Worm (Caenorhabditis elegans): ENCODE data around the gene rabx-5.

rabx-5 gene

DNA sequence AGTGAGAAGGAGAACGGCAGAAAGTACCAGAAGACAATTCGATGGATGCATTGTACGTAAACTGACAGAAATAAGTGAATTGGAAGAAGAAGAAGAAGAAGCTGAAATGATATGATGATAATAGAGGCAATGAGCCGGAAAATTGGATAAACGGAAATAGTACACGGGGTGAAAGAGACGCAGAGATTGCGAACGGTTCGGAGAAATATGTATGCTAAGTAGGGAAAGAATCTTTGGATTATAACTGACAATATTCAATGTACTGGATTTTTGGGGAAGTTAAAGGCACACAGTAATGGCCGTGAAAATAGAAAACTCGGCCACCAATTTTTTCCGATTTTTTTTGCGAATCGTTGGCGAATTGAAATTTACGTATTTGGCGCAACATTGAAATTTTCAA lies 29.8 kb upstream of the rabx-5 start, which contains the start of gene Y45F3A.4:
Gene Y45F3A.4, minus strand, starts transcription at position 101 of the 400 bp plus-strand sequence.
- no peak for TF ChIP-seq egl-13 (tag; optimal IDR thresholded peaks at IDR 0.05)
- no peak for TF ChIP-seq efl-1 (optimal IDR thresholded peaks at IDR 0.05)
- peak in 1 of 2 experiments; percentile 52 for TF ChIP-seq efl-1 (GFP tag; optimal IDR thresholded peaks at IDR 0.05 in 1 of 2)

DNA sequence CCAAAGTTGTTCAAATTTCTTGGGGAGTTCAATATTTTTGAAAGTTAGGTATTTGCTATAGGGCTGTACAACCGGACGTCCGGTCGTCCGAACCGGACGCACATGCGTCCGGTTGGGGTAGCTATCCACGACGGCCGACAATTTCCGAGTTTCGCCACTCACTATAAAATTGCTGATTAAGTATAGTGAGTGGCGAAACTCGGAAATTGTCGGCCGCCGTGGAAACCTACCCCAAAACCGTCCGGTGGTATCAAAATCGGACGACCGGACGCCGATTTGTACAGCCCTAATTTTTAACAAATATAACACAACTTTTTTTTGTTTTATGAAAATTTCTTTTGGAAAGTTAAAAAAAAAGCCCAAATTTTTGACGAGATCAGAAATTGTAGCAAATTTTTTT lies 28.8 kb upstream of the rabx-5 start:
- peak; percentile 4 for TF ChIP-seq snpc-4 (tag; optimal IDR thresholded peaks at IDR 0.05)

DNA sequence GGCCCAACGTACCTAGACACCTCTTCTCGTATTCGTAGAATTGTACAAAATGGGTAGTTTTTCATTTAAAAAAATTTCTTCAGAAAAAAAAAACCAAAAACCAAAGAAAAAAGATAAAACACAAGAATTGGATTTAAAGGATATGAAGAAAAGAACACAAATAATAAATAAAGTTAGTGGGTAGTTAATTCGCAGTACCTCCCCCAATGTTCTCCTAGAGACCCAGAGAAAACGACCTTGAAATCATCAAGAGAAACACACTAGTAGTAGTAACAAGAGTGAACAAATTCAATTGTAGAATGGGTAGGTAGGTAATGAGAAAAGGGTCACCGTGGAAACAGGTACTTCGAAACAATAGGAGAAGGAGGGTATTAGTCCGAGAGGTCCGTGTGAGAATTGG lies 27.4 kb upstream of the rabx-5 start:
- TF ChIP-seq lin-14 (GFP tag; optimal IDR thresholded peaks at IDR 0.05) (peak; percentile 76), unc-98 (GFP tag; IDR thresholded peaks at IDR 0.05) (no peak), snu-23 (GFP tag; optimal IDR thresholded peaks at IDR 0.05) (peak; percentile 41), blmp-1 (tag; optimal IDR thresholded peaks at IDR 0.05) (peak; percentile 10), nhr-85 (tag) (peak; percentile 65), mep-1 (tag; optimal IDR thresholded peaks at IDR 0.05) (peak; percentile 56), nhr-84 (tag; optimal IDR thresholded peaks at IDR 0.05) (no peak), nhr-20 (tag; optimal IDR thresholded peaks at IDR 0.05) (peak; percentile 26), swsn-7 (tag; optimal IDR thresholded peaks at IDR 0.05) (no peak), fkh-4 (tag; optimal IDR thresholded peaks at IDR 0.05; ENCODE audit: borderline replicate concordance) (no peak)

DNA sequence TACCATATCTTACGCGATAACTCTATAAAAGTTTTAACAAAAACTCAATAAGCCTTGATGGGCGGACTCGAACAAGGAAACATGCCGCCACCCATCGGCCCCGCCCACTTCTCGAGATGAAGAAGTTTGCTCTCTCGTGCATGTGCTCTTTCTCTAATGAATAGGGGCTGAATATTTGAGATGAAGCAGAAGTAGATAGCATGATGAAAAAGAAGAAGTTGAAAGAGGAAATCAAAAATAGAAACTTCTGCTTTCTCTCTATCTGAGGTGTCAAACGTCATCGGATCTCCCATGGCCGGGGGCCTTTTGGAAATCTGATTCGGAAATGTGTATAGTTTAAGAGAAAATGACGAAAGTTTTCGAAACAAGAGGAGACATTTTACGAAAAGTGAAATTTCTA lies 26.3 kb upstream of the rabx-5 start:
- TF ChIP-seq nhr-71 (tag; optimal IDR thresholded peaks at IDR 0.05) (peak; percentile 22), nhr-11 (tag; optimal IDR thresholded peaks at IDR 0.05) (no peak), fkh-8 (tag; optimal IDR thresholded peaks at IDR 0.05) (peak; percentile 9), nhr-12 (tag; optimal IDR thresholded peaks at IDR 0.05) (no peak), nhr-47 (tag; optimal IDR thresholded peaks at IDR 0.05) (no peak), lin-14 (GFP tag; optimal IDR thresholded peaks at IDR 0.05) (peak; percentile 57), mdl-1 (tag; optimal IDR thresholded peaks at IDR 0.05) (no peak), unc-98 (GFP tag; IDR thresholded peaks at IDR 0.05) (no peak), nhr-90 (tag; optimal IDR thresholded peaks at IDR 0.05; ENCODE audit: poor library complexity) (no peak), egl-13 (tag; optimal IDR thresholded peaks at IDR 0.05) (peak; percentile 76), efl-1 (optimal IDR thresholded peaks at IDR 0.05) (no peak), efl-1 (GFP tag; optimal IDR thresholded peaks at IDR 0.05 in 1 of 2) (no peak), C16A3.4 (tag; optimal IDR thresholded peaks at IDR 0.05) (no peak), Y116A8C.19 (tag; optimal IDR thresholded peaks at IDR 0.05; ENCODE audit: borderline replicate concordance) (no peak), pqm-1 (tag; optimal IDR thresholded peaks at IDR 0.05) (no peak), grh-1 (GFP tag; IDR thresholded peaks at IDR 0.05) (no peak), unc-86 (tag; optimal IDR thresholded peaks at IDR 0.05) (peak; percentile 41)

DNA sequence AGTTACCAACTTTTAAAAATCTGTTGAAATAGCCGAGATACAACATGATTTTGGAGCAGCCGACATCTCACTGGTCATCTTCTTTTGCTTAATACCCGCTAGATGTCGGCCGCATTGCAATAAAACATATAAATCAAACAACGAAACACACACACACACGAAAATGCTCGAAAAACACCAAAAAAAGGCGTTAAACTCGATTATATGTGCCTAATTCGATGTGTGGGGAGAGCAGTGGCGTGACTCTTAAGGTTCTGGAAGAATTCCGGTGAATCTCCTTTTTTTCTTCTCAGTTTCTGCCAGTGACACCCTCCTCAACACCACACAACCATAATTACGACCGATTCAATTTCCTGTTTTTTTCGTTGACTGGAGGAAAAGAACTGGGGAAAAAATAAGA lies 24.9 kb upstream of the rabx-5 start:
- TF ChIP-seq efl-1 (optimal IDR thresholded peaks at IDR 0.05), result no peak
- peak in 1 of 2 experiments; percentile 74 for TF ChIP-seq efl-1 (GFP tag; optimal IDR thresholded peaks at IDR 0.05 in 1 of 2)
- no peak for TF ChIP-seq nhr-237 (tag; optimal IDR thresholded peaks at IDR 0.05)
- TF ChIP-seq nhr-77 (tag; optimal IDR thresholded peaks at IDR 0.05), result no peak
- TF ChIP-seq lin-14 (GFP tag; optimal IDR thresholded peaks at IDR 0.05), result peak; percentile 41
- TF ChIP-seq aly-2 (tag; optimal IDR thresholded peaks at IDR 0.05), result no peak
- peak; percentile 19 for TF ChIP-seq snpc-4 (tag; optimal IDR thresholded peaks at IDR 0.05)

DNA sequence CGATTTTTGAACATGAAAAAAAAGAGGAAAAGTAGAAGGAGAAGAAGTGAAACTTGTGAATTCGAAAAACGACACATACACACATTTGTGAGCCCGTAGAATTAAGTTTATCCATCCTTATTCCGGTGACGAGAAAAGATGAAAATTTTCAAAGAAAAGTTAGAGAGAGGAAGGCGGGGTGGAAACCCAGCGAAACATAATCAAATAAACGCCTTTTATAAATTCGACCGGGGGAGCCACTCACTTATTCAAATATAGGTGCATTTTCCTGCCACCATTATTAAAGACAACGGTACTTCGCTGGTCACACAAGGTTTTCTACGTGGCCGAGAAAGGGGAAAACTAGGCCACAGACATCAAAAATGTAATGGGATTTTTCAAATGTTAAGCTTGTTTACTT lies 21.7 kb upstream of the rabx-5 start:
- no peak for TF ChIP-seq fkh-4 (tag; optimal IDR thresholded peaks at IDR 0.05; ENCODE audit: borderline replicate concordance)
- peak; percentile 40 for TF ChIP-seq fkh-10 (GFP tag; optimal IDR thresholded peaks at IDR 0.05)

DNA sequence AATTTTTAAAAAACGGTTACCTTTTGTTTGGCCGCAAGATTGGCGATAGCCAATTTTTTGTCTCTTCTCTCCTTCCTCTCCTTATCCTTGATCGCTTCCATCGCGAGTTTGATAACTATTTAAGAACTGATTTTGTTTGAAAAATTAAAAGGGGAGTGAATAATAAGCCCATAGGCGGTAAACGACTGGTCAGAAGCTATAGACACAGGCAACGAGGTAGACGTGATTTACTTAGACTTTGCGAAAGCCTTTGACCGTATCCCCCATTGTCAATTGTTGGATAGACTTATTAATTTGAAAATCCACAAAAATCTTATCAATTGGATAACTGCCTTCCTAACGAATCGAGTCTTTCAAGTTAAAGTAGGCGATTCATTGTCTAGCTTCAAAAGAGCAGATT lies 18.9 kb upstream of the rabx-5 start, which contains the start of gene Y45F3A.5:
Gene Y45F3A.5, minus strand, starts transcription at position 101 of the 400 bp plus-strand sequence.
- TF ChIP-seq isw-1 (GFP tag; IDR thresholded peaks at IDR 0.05) (no peak), tlp-1 (tag; optimal IDR thresholded peaks at IDR 0.05) (no peak), irx-1 (tag; optimal IDR thresholded peaks at IDR 0.05) (no peak), rnt-1 (tag; optimal IDR thresholded peaks at IDR 0.05) (no peak)
